Worm (Caenorhabditis elegans) whole organism, L4 larva: ENCODE data around the gene Y39B6A.69.

Experiments
- T20F7.1 ChIP-seq: fragments of 200-800 bp; sonication (Bioruptor generic); optimal IDR thresholded peaks from 2 replicates; lab custom pipeline; 2018; ENCODE audit warnings: mild to moderate bottlenecking, missing genetic modification characterization, missing compliant biosample characterization
- Y105C5A.15 ChIP-seq: fragments of 200-800 bp; sonication (Bioruptor generic); IDR thresholded peaks from 2 replicates; pipeline ENCODE4 v1.3.6; 2022; ENCODE audit warnings: missing genetic modification characterization, missing compliant biosample characterization
- Y5F2A.4 ChIP-seq: fragments of 200-800 bp; sonication (Bioruptor generic); optimal IDR thresholded peaks from 2 replicates; lab custom pipeline; 2018; ENCODE audit warnings: mild to moderate bottlenecking, missing genetic modification characterization, missing compliant biosample characterization
- ZK546.5 ChIP-seq, 2 experiments: sonication (generic microtip); optimal IDR thresholded peaks; 2 replicates each; lab custom pipeline; 2017; ENCODE audit warnings: missing biosample characterization in 2 of 2, missing genetic modification characterization in 2 of 2
- aha-1 ChIP-seq: fragments of 150-350 bp; peaks from one replicate; lab custom pipeline; 2014; ENCODE audit warnings: missing biosample characterization, missing genetic modification characterization
- aly-2 ChIP-seq: sonication (generic microtip); optimal IDR thresholded peaks from 2 replicates; lab custom pipeline; 2018; ENCODE audit warnings: missing biosample characterization, missing genetic modification characterization
- ama-1 ChIP-seq: fragments of 150-350 bp; optimal IDR thresholded peaks from 2 replicates; lab custom pipeline; 2014; ENCODE audit warnings: inconsistent platforms, mixed read lengths
- ceh-20 ChIP-seq: fragments of 200-800 bp; sonication (Bioruptor generic); IDR thresholded peaks from 2 replicates; pipeline ENCODE4 v1.3.6; 2022; ENCODE audit warnings: missing genetic modification reagents, missing genetic modification characterization, missing compliant biosample characterization
- ceh-44 ChIP-seq: fragments of 200-800 bp; sonication (Bioruptor generic); IDR thresholded peaks from 2 replicates; pipeline ENCODE4 v1.3.6; 2022; ENCODE audit warnings: missing genetic modification reagents, missing genetic modification characterization, missing compliant biosample characterization
- ces-1 ChIP-seq: fragments of 150-350 bp; sonication (generic microtip); optimal IDR thresholded peaks from 4 replicates; lab custom pipeline; 2014; ENCODE audit warnings: missing biosample characterization, missing genetic modification reagents, missing genetic modification characterization
- cey-2 ChIP-seq: sonication (generic microtip); optimal IDR thresholded peaks from 3 replicates; lab custom pipeline; 2017; ENCODE audit warnings: missing genetic modification characterization, mild to moderate bottlenecking, missing compliant biosample characterization, antibody characterized with exemption, borderline replicate concordance; ENCODE audit not compliant: insufficient read depth
- dmd-6 ChIP-seq: fragments of 200-800 bp; sonication (Bioruptor generic); IDR thresholded peaks from 2 replicates; pipeline ENCODE4 v1.3.6; 2022; ENCODE audit warnings: missing genetic modification reagents, missing genetic modification characterization, missing compliant biosample characterization
- dmd-8 ChIP-seq: fragments of 200-800 bp; sonication (Bioruptor generic); IDR thresholded peaks from 2 replicates; pipeline ENCODE4 v1.3.6; 2022; ENCODE audit warnings: missing genetic modification characterization, missing compliant biosample characterization
- dpl-1 ChIP-seq: fragments of 150-350 bp; optimal IDR thresholded peaks from 2 replicates; lab custom pipeline; 2014; ENCODE audit warnings: missing biosample characterization, missing genetic modification reagents, missing genetic modification characterization
- fos-1 ChIP-seq: fragments of 150-350 bp; optimal IDR thresholded peaks from 2 replicates; lab custom pipeline; 2014; ENCODE audit warnings: missing biosample characterization, missing genetic modification characterization
- hlh-11 ChIP-seq: fragments of 200-800 bp; sonication (Bioruptor generic); optimal IDR thresholded peaks from 2 replicates; lab custom pipeline; 2018; ENCODE audit warnings: mild to moderate bottlenecking, missing genetic modification characterization, missing compliant biosample characterization
- hmg-1.1 ChIP-seq: fragments of 200-800 bp; sonication (Bioruptor generic); IDR thresholded peaks from 2 replicates; pipeline ENCODE4 v1.3.6; 2022; ENCODE audit warnings: missing genetic modification reagents, missing genetic modification characterization, missing compliant biosample characterization
- lin-1 ChIP-seq: fragments of 200-800 bp; sonication (Bioruptor generic); IDR thresholded peaks from 2 replicates; pipeline ENCODE4 v1.3.6; 2022; ENCODE audit warnings: missing genetic modification reagents, missing genetic modification characterization, missing compliant biosample characterization
- lin-29 ChIP-seq: fragments of 200-800 bp; sonication (Bioruptor generic); IDR thresholded peaks from 2 replicates; pipeline ENCODE4 v1.3.6; 2022; ENCODE audit warnings: missing genetic modification reagents, missing genetic modification characterization, missing compliant biosample characterization
- lin-38 ChIP-seq: fragments of 200-800 bp; sonication (Bioruptor generic); IDR thresholded peaks from 2 replicates; pipeline ENCODE4 v1.3.6; 2022; ENCODE audit warnings: missing genetic modification reagents, missing genetic modification characterization, missing compliant biosample characterization
- lin-39 ChIP-seq: fragments of 150-350 bp; optimal IDR thresholded peaks from 2 replicates; lab custom pipeline; 2014; ENCODE audit warnings: missing biosample characterization, missing genetic modification reagents, missing genetic modification characterization
- lir-3 ChIP-seq: sonication (generic microtip); optimal IDR thresholded peaks from 2 replicates; lab custom pipeline; 2016; ENCODE audit warnings: mild to moderate bottlenecking, missing genetic modification characterization, missing compliant biosample characterization
- mdl-1 ChIP-seq, 2 experiments: fragments of 150-350 bp in 1 of 2; sonication (generic microtip) in 1 of 2; optimal IDR thresholded peaks; 2 replicates each; lab custom pipeline; 2014 to 2017; ENCODE audit warnings: missing biosample characterization in 2 of 2, missing genetic modification characterization in 2 of 2
- nhr-28 ChIP-seq: fragments of 150-350 bp; optimal IDR thresholded peaks from 2 replicates; lab custom pipeline; 2014; ENCODE audit warnings: missing biosample characterization, missing genetic modification characterization
- nhr-42 ChIP-seq: fragments of 200-800 bp; sonication (Bioruptor generic); IDR thresholded peaks from 2 replicates; pipeline ENCODE4 v1.3.6; 2022; ENCODE audit warnings: missing genetic modification characterization, missing compliant biosample characterization
- pha-4 ChIP-seq, 2 experiments: fragments of 150-350 bp in 1 of 2; fragments of 200-800 bp in 1 of 2; sonication (Bioruptor generic) in 1 of 2; IDR thresholded peaks in 1 of 2; optimal IDR thresholded peaks in 1 of 2; 2 replicates each; pipeline versions ENCODE4 v1.3.6 to Lab custom; 2014 to 2022; ENCODE audit warnings: missing genetic modification characterization in 2 of 2, missing genetic modification reagents in 2 of 2, missing biosample characterization in 1 of 2, missing compliant biosample characterization in 1 of 2
- php-3 ChIP-seq: fragments of 200-800 bp; sonication (Bioruptor generic); IDR thresholded peaks from 2 replicates; pipeline ENCODE4 v1.3.6; 2022; ENCODE audit warnings: missing genetic modification reagents, missing genetic modification characterization, missing compliant biosample characterization
- set-16 ChIP-seq: fragments of 200-800 bp; sonication (Bioruptor generic); IDR thresholded peaks from 2 replicates; pipeline ENCODE4 v1.3.6; 2022; ENCODE audit warnings: missing genetic modification reagents, missing genetic modification characterization, missing compliant biosample characterization
- spr-3 ChIP-seq: fragments of 200-800 bp; sonication (Bioruptor generic); optimal IDR thresholded peaks from 2 replicates; lab custom pipeline; 2018; ENCODE audit warnings: mild to moderate bottlenecking, missing genetic modification characterization, missing compliant biosample characterization
- tag-97 ChIP-seq: fragments of 200-800 bp; sonication (Bioruptor generic); IDR thresholded peaks from 2 replicates; pipeline ENCODE4 v1.3.6; 2022; ENCODE audit warnings: missing genetic modification characterization, missing compliant biosample characterization
- zag-1 ChIP-seq: fragments of 150-350 bp; optimal IDR thresholded peaks from 2 replicates; lab custom pipeline; 2014; ENCODE audit warnings: missing biosample characterization, missing genetic modification characterization

The Y39B6A.69 gene

ce11 chrV:19158664-19159063 lies 6.4 kb upstream of the Y39B6A.69 start, which contains the start of gene Y39B6A.5 (continued):
- TF ChIP-seq hmg-1.1 (GFP tag; lab: Robert Waterston, UW) (no peak), Y105C5A.15 (no peak)

ce11 chrV:19153806-19154205 lies 1.6 kb upstream of the Y39B6A.69 start, which contains the start of gene tsp-13:
TSS of gene tsp-13 (plus strand) at chrV:19154106.
- TF ChIP-seq ZK546.5 (tag; optimal IDR thresholded peaks at IDR 0.05; lab: Kevin White, UChicago) (no peak), tag-97 (GFP tag; lab: Robert Waterston, UW) (no peak)
- TF ChIP-seq, all 104 proteins: peak for 0

- TF ChIP-seq Y5F2A.4 (GFP tag; lab: Kevin White, UChicago) (no peak), pha-4 (GFP tag; IDR thresholded peaks at IDR 0.05; lab: Robert Waterston, UW) (no peak), pha-4 (tag; optimal IDR thresholded peaks at IDR 0.05; lab: Kevin White, UChicago) (peak; percentile 75), lin-1 (GFP tag; lab: Robert Waterston, UW) (no peak), aha-1 (tag; lab: Kevin White, UChicago) (peak; percentile 15), dpl-1 (GFP tag; lab: Kevin White, UChicago) (no peak), hlh-11 (tag; lab: Kevin White, UChicago) (peak; percentile 27)
- TF ChIP-seq, all 104 proteins: peak for 3
These were observed 1.0 kb upstream of the Y39B6A.69 start for ce11 chrV:19153244-19153643.

ce11 chrV:19149057-19149456 lies 3.2 kb downstream of the Y39B6A.69 start, which contains the start of gene Y39B6A.7:
TSS of gene Y39B6A.7 (minus strand) at chrV:19149157.
- TF ChIP-seq nhr-28 (tag; lab: Kevin White, UChicago) (no peak), aly-2 (tag; lab: Kevin White, UChicago) (no peak), zag-1 (tag; lab: Kevin White, UChicago) (no peak), dmd-6 (GFP tag; lab: Robert Waterston, UW) (no peak), pha-4 (GFP tag; IDR thresholded peaks at IDR 0.05; lab: Robert Waterston, UW) (no peak), pha-4 (tag; optimal IDR thresholded peaks at IDR 0.05; lab: Kevin White, UChicago) (no peak), ceh-20 (GFP tag; lab: Robert Waterston, UW) (no peak)

ce11 chrV:19148350-19148749 lies 3.9 kb downstream of the Y39B6A.69 start:
- TF ChIP-seq lir-3 (tag; lab: Kevin White, UChicago) (no peak), nhr-42 (GFP tag; lab: Robert Waterston, UW) (no peak), hlh-11 (tag; lab: Kevin White, UChicago) (no peak), lin-29 (GFP tag; lab: Robert Waterston, UW) (no peak), spr-3 (GFP tag; lab: Kevin White, UChicago) (no peak), aha-1 (tag; lab: Kevin White, UChicago) (no peak), fos-1 (tag; lab: Kevin White, UChicago) (no peak), php-3 (GFP tag; lab: Robert Waterston, UW) (no peak), dmd-8 (GFP tag; lab: Robert Waterston, UW) (no peak), mdl-1 (tag; optimal IDR thresholded peaks at IDR 0.05; lab: Kevin White, UChicago) (no peak), lin-39 (tag; lab: Kevin White, UChicago) (no peak), cey-2 (no peak), T20F7.1 (GFP tag; lab: Kevin White, UChicago) (no peak), Y5F2A.4 (GFP tag; lab: Kevin White, UChicago) (no peak), aly-2 (tag; lab: Kevin White, UChicago) (no peak), set-16 (no peak), ceh-44 (GFP tag; lab: Robert Waterston, UW) (no peak), ces-1 (GFP tag; lab: Kevin White, UChicago) (no peak), ama-1 (no peak), lin-38 (GFP tag; lab: Robert Waterston, UW) (no peak)
